Fruit fly (Drosophila melanogaster) whole organism, embryonic: ENCODE results near the gene Takl2.

Experiments used
- Atf-2 ChIP-seq: fragments of 200-800 bp; sonication (Bioruptor generic); optimal IDR thresholded peaks from 2 replicates; lab custom pipeline; 2016; ENCODE audit warnings: missing biosample characterization, missing genetic modification characterization
- B-H1 ChIP-seq: fragments of 200-800 bp; sonication (Bioruptor generic); IDR thresholded peaks from 3 replicates; pipeline ENCODE4 v1.3.6; 2022; ENCODE audit warnings: missing biosample characterization, missing genetic modification characterization
- B-H2 ChIP-seq: fragments of 200-800 bp; sonication (Bioruptor generic); optimal IDR thresholded peaks from 2 replicates; lab custom pipeline; 2018; ENCODE audit warnings: missing biosample characterization, mild to moderate bottlenecking, missing genetic modification characterization
- Bdp1 ChIP-seq: fragments of 200-800 bp; sonication (Bioruptor generic); optimal IDR thresholded peaks from 3 replicates; lab custom pipeline; 2016; ENCODE audit warnings: missing biosample characterization, missing genetic modification characterization
- C15 ChIP-seq: fragments of 200-800 bp; sonication (Bioruptor generic); IDR thresholded peaks from 3 replicates; pipeline ENCODE4 v1.3.6; 2022; ENCODE audit warnings: missing biosample characterization, missing genetic modification characterization
- CG11456 ChIP-seq: fragments of 200-800 bp; sonication (Bioruptor generic); IDR thresholded peaks from 3 replicates; pipeline ENCODE4 v1.3.6; 2022; ENCODE audit warnings: missing biosample characterization, missing genetic modification characterization
- CG13894 ChIP-seq: fragments of 200-800 bp; sonication (Bioruptor generic); optimal IDR thresholded peaks from 3 replicates; lab custom pipeline; 2018; ENCODE audit warnings: missing biosample characterization, mild to moderate bottlenecking, missing genetic modification characterization, moderate library complexity
- CG18262 ChIP-seq: fragments of 200-800 bp; optimal IDR thresholded peaks from 3 replicates; lab custom pipeline; 2019; ENCODE audit warnings: missing biosample characterization, mild to moderate bottlenecking, missing genetic modification characterization, moderate library complexity
- CG18599 ChIP-seq: fragments of 200-800 bp; sonication (Bioruptor generic); optimal IDR thresholded peaks from 3 replicates; lab custom pipeline; 2017; ENCODE audit warnings: missing biosample characterization, missing genetic modification characterization, mild to moderate bottlenecking, moderate library complexity, missing genetic modification reagents
- CG30020 ChIP-seq: fragments of 200-800 bp; optimal IDR thresholded peaks from 2 replicates; lab custom pipeline; 2019; ENCODE audit warnings: missing biosample characterization, mild to moderate bottlenecking, missing genetic modification characterization, moderate library complexity
- CG32772 ChIP-seq: fragments of 200-800 bp; sonication (Bioruptor generic); IDR thresholded peaks from 2 replicates; pipeline ENCODE4 v1.3.6; 2022; ENCODE audit warnings: missing biosample characterization, missing genetic modification characterization
- CG34224 ChIP-seq: fragments of 200-800 bp; sonication (Bioruptor generic); IDR thresholded peaks from 3 replicates; pipeline ENCODE4 v1.3.6; 2022; ENCODE audit warnings: missing biosample characterization, missing genetic modification characterization; ENCODE audit not compliant: partially characterized antibody
- CG4820 ChIP-seq: fragments of 200-800 bp; sonication (Bioruptor generic); optimal IDR thresholded peaks from 3 replicates; lab custom pipeline; 2016; ENCODE audit warnings: missing biosample characterization, missing genetic modification characterization
- CG5180 ChIP-seq: fragments of 200-800 bp; sonication (Bioruptor generic); optimal IDR thresholded peaks from 3 replicates; lab custom pipeline; 2017; ENCODE audit warnings: missing biosample characterization, missing genetic modification characterization, mild to moderate bottlenecking, moderate library complexity, missing genetic modification reagents
- CG6654 ChIP-seq: fragments of 200-800 bp; sonication (Bioruptor generic); optimal IDR thresholded peaks from 2 replicates; lab custom pipeline; 2017; ENCODE audit warnings: missing biosample characterization, mild to moderate bottlenecking, missing genetic modification characterization
- CG6683 ChIP-seq: fragments of 200-800 bp; sonication (Bioruptor generic); optimal IDR thresholded peaks from 2 replicates; lab custom pipeline; 2017; ENCODE audit warnings: missing biosample characterization, mild to moderate bottlenecking, missing genetic modification characterization, missing genetic modification reagents
- CG6765 ChIP-seq: fragments of 200-800 bp; sonication (Bioruptor generic); optimal IDR thresholded peaks from 3 replicates; lab custom pipeline; 2017; ENCODE audit warnings: missing biosample characterization, mild to moderate bottlenecking, missing genetic modification characterization
- Dll ChIP-seq: fragments of 200-800 bp; sonication (Bioruptor generic); IDR thresholded peaks from 4 replicates; pipeline ENCODE4 v1.3.6; 2022; ENCODE audit warnings: missing biosample characterization, missing genetic modification characterization; ENCODE audit not compliant: partially characterized antibody
- Elba2 ChIP-seq: fragments of 200-800 bp; sonication (Bioruptor generic); optimal IDR thresholded peaks from 3 replicates; lab custom pipeline; 2016; ENCODE audit warnings: missing biosample characterization, missing genetic modification characterization
- Fer1 ChIP-seq: fragments of 200-800 bp; sonication (Bioruptor generic); optimal IDR thresholded peaks from 2 replicates; lab custom pipeline; 2017; ENCODE audit warnings: missing biosample characterization, mild to moderate bottlenecking, missing genetic modification characterization
- Gug ChIP-seq: fragments of 200-800 bp; sonication (Bioruptor generic); IDR thresholded peaks from 4 replicates; pipeline ENCODE4 v1.3.6; 2022; ENCODE audit warnings: missing biosample characterization, missing genetic modification characterization
- HLH3B ChIP-seq: fragments of 200-800 bp; sonication (Bioruptor generic); IDR thresholded peaks from 2 replicates; pipeline ENCODE4 v1.3.6; 2022; ENCODE audit warnings: missing biosample characterization, missing genetic modification characterization
- HLHmδ ChIP-seq: fragments of 200-800 bp; sonication (Bioruptor generic); optimal IDR thresholded peaks from 2 replicates; lab custom pipeline; 2018; ENCODE audit warnings: missing biosample characterization, mild to moderate bottlenecking, missing genetic modification characterization, moderate library complexity
- Hey ChIP-seq: fragments of 200-800 bp; sonication (Bioruptor generic); optimal IDR thresholded peaks from 3 replicates; lab custom pipeline; 2018; ENCODE audit warnings: missing biosample characterization, mild to moderate bottlenecking, missing genetic modification characterization
- Hmr ChIP-seq: fragments of 200-800 bp; sonication (Bioruptor generic); optimal IDR thresholded peaks from 3 replicates; lab custom pipeline; 2017; ENCODE audit warnings: mild to moderate bottlenecking, missing biosample characterization, missing genetic modification reagents, missing genetic modification characterization
- Mes4 ChIP-seq: fragments of 200-800 bp; sonication (Bioruptor generic); optimal IDR thresholded peaks from 2 replicates; lab custom pipeline; 2016; ENCODE audit warnings: missing biosample characterization, missing genetic modification characterization
- NC2β ChIP-seq: fragments of 200-800 bp; sonication (Bioruptor generic); optimal IDR thresholded peaks from 2 replicates; lab custom pipeline; 2016; ENCODE audit warnings: missing biosample characterization, missing genetic modification characterization
- NFAT ChIP-seq: fragments of 200-800 bp; sonication (Bioruptor generic); IDR thresholded peaks from 2 replicates; pipeline ENCODE4 v1.3.6; 2022; ENCODE audit warnings: missing biosample characterization, missing genetic modification characterization
- Nf-YC ChIP-seq: fragments of 200-800 bp; optimal IDR thresholded peaks from 3 replicates; lab custom pipeline; 2019; ENCODE audit warnings: missing biosample characterization, mild to moderate bottlenecking, missing genetic modification characterization, moderate library complexity
- TFAM ChIP-seq: fragments of 200-800 bp; sonication (Bioruptor generic); optimal IDR thresholded peaks from 2 replicates; lab custom pipeline; 2017; ENCODE audit warnings: missing biosample characterization, missing genetic modification characterization, inconsistent platforms
- Trl ChIP-seq, 3 experiments: fragments of >200 bp in 2 of 3; fragments of 200-800 bp in 1 of 3; sonication (Bioruptor generic) in 1 of 3; optimal IDR thresholded peaks; 2 replicates in 1 of 3; 3 replicates in 2 of 3; lab custom pipeline; 2016 to 2017; ENCODE audit warnings: missing biosample characterization in 1 of 3, missing genetic modification characterization in 1 of 3
- ac ChIP-seq: fragments of 200-800 bp; sonication (Bioruptor generic); optimal IDR thresholded peaks from 3 replicates; lab custom pipeline; 2017; ENCODE audit warnings: missing biosample characterization, mild to moderate bottlenecking, missing genetic modification characterization
- al ChIP-seq: fragments of 200-800 bp; sonication (Bioruptor generic); IDR thresholded peaks from 2 replicates; pipeline ENCODE4 v1.3.6; 2022; ENCODE audit warnings: missing biosample characterization, missing genetic modification characterization
- caup ChIP-seq: fragments of 200-800 bp; sonication (Bioruptor generic); optimal IDR thresholded peaks from 3 replicates; lab custom pipeline; 2017; ENCODE audit warnings: missing biosample characterization, mild to moderate bottlenecking, missing genetic modification characterization, moderate library complexity; ENCODE audit not compliant: severe bottlenecking
- chif ChIP-seq, 2 experiments: fragments of 200-800 bp; sonication (Bioruptor generic); optimal IDR thresholded peaks; 3 replicates each; lab custom pipeline; 2016; ENCODE audit warnings: missing biosample characterization in 2 of 2, missing genetic modification characterization in 2 of 2
- disco-r ChIP-seq: fragments of 200-800 bp; sonication (Bioruptor generic); optimal IDR thresholded peaks from 2 replicates; lab custom pipeline; 2016; ENCODE audit warnings: missing biosample characterization, missing genetic modification characterization
- fru ChIP-seq: fragments of >200 bp; optimal IDR thresholded peaks from 2 replicates; lab custom pipeline; 2017
- gcm2 ChIP-seq: fragments of 200-800 bp; sonication (Bioruptor generic); optimal IDR thresholded peaks from 2 replicates; lab custom pipeline; 2016; ENCODE audit warnings: missing biosample characterization, missing genetic modification characterization
- ham ChIP-seq: fragments of 200-800 bp; sonication (Bioruptor generic); IDR thresholded peaks from 2 replicates; pipeline ENCODE4 v1.3.6; 2022; ENCODE audit warnings: missing biosample characterization, missing genetic modification characterization
- her ChIP-seq: fragments of 200-800 bp; sonication (Bioruptor generic); optimal IDR thresholded peaks from 2 replicates; lab custom pipeline; 2016; ENCODE audit warnings: missing biosample characterization, missing genetic modification characterization
- kah ChIP-seq: fragments of 200-800 bp; sonication (Bioruptor generic); optimal IDR thresholded peaks from 2 replicates; lab custom pipeline; 2018; ENCODE audit warnings: missing biosample characterization, mild to moderate bottlenecking, missing genetic modification characterization
- klu ChIP-seq: fragments of 200-800 bp; sonication (Bioruptor generic); IDR thresholded peaks from 2 replicates; pipeline ENCODE4 v1.3.6; 2022; ENCODE audit warnings: missing biosample characterization, missing genetic modification characterization
- lola ChIP-seq, 3 experiments: fragments of >200 bp in 2 of 3; fragments of 200-800 bp in 1 of 3; sonication (Bioruptor generic) in 1 of 3; optimal IDR thresholded peaks; 2 replicates each; lab custom pipeline; 2017 to 2019; ENCODE audit warnings: missing biosample characterization in 3 of 3, missing genetic modification characterization in 3 of 3, mild to moderate bottlenecking in 1 of 3, moderate library complexity in 1 of 3
- p53 ChIP-seq: fragments of 200-800 bp; sonication (Bioruptor generic); optimal IDR thresholded peaks from 2 replicates; lab custom pipeline; 2016; ENCODE audit warnings: missing biosample characterization, missing genetic modification characterization
- pb ChIP-seq: fragments of 200-800 bp; sonication (Bioruptor generic); optimal IDR thresholded peaks from 3 replicates; lab custom pipeline; 2016; ENCODE audit warnings: missing biosample characterization, missing genetic modification characterization
- pita ChIP-seq: fragments of 200-800 bp; sonication (Bioruptor generic); optimal IDR thresholded peaks from 2 replicates; lab custom pipeline; 2017; ENCODE audit warnings: missing biosample characterization, mild to moderate bottlenecking, missing genetic modification characterization
- ro ChIP-seq: fragments of 200-800 bp; sonication (Bioruptor generic); IDR thresholded peaks from 2 replicates; pipeline ENCODE4 v1.3.6; 2022; ENCODE audit warnings: missing biosample characterization, missing genetic modification characterization
- tup ChIP-seq: fragments of 200-800 bp; sonication (Bioruptor generic); optimal IDR thresholded peaks from 2 replicates; lab custom pipeline; 2016; ENCODE audit warnings: missing biosample characterization, mild to moderate bottlenecking, missing genetic modification characterization, moderate library complexity
- unc-4 ChIP-seq: fragments of 200-800 bp; sonication (Bioruptor generic); IDR thresholded peaks from 2 replicates; pipeline ENCODE4 v1.3.6; 2022; ENCODE audit warnings: missing biosample characterization, missing genetic modification characterization; ENCODE audit not compliant: partially characterized antibody
- unpg ChIP-seq: fragments of 200-800 bp; sonication (Bioruptor generic); optimal IDR thresholded peaks from 3 replicates; lab custom pipeline; 2018; ENCODE audit warnings: missing biosample characterization, mild to moderate bottlenecking, missing genetic modification characterization, moderate library complexity

Gene Takl2

dm6 chr3R:22686336-22686874, 47.2 kb downstream of the Takl2 start, which contains the start of the genes Gclm and CG17625 (continued):
- TF ChIP-seq Atf-2 (GFP tag; lab: Kevin White, UChicago) (no peak), Dll (GFP tag; lab: Robert Waterston, UW) (peak; percentile 78), CG18599 (GFP tag; lab: Kevin White, UChicago) (peak; percentile 63), TFAM (no peak), Hmr (peak; percentile 73), pita (GFP tag; lab: Kevin White, UChicago) (no peak), p53 (GFP tag; lab: Kevin White, UChicago) (no peak), CG11456 (peak; percentile 74), ro (GFP tag; lab: Robert Waterston, UW) (no peak), chif (GFP tag; optimal IDR thresholded peaks at IDR 0.05; lab: Kevin White, UChicago) (peak; percentile 18 to 21), unc-4 (peak; percentile 75), CG18262 (tag; lab: Kevin White, UChicago) (peak; percentile 48), lola (GFP tag; optimal IDR thresholded peaks at IDR 0.05; lab: Kevin White, UChicago) (peak in 1 of 3 experiments; percentile 46), gcm2 (no peak), B-H2 (peak; percentile 50), ham (GFP tag; lab: Robert Waterston, UW) (no peak), Bdp1 (GFP tag; lab: Kevin White, UChicago) (peak; percentile 40), CG5180 (GFP tag; lab: Kevin White, UChicago) (no peak), HLHmδ (GFP tag; lab: Kevin White, UChicago) (peak; percentile 92), CG32772 (GFP tag; lab: Robert Waterston, UW) (no peak), CG6765 (GFP tag; lab: Kevin White, UChicago) (peak; percentile 66), CG13894 (tag; lab: Kevin White, UChicago) (peak; percentile 65), Hey (tag; lab: Kevin White, UChicago) (peak; percentile 41), klu (peak; percentile 35; the same call in 1 of the 2 replicates), Elba2 (no peak), CG34224 (GFP tag; lab: Robert Waterston, UW) (peak; percentile 75), tup (GFP tag; lab: Kevin White, UChicago) (no peak), disco-r (no peak), C15 (GFP tag; lab: Robert Waterston, UW) (no peak), fru (lab: Kevin White, UChicago) (no peak), NFAT (GFP tag; lab: Robert Waterston, UW) (peak; percentile 65), HLH3B (peak; percentile 41; the same call in 1 of the 2 replicates), Gug (GFP tag; lab: Robert Waterston, UW) (peak; percentile 6; the same call in 1 of the 4 replicates), B-H1 (no peak), Nf-YC (tag; lab: Kevin White, UChicago) (peak; percentile 60), CG6654 (no peak), her (GFP tag; lab: Kevin White, UChicago) (peak; percentile 33), CG4820 (GFP tag; lab: Kevin White, UChicago) (no peak), Trl (optimal IDR thresholded peaks at IDR 0.05; lab: Kevin White, UChicago) (no peak), Trl (GFP tag; optimal IDR thresholded peaks at IDR 0.05; lab: Kevin White, UChicago) (no peak), unpg (peak; percentile 42), al (GFP tag; lab: Robert Waterston, UW) (peak; percentile 50), Mes4 (peak; percentile 3), pb (GFP tag; lab: Kevin White, UChicago) (no peak), CG30020 (tag; lab: Kevin White, UChicago) (peak; percentile 51), kah (GFP tag; lab: Kevin White, UChicago) (peak; percentile 57), NC2β (GFP tag; lab: Kevin White, UChicago) (peak; percentile 4), Fer1 (GFP tag; lab: Kevin White, UChicago) (peak; percentile 62), CG6683 (GFP tag; lab: Kevin White, UChicago) (peak; percentile 9), caup (GFP tag; lab: Kevin White, UChicago) (peak; percentile 60), ac (GFP tag; lab: Kevin White, UChicago) (no peak)
